Fruit fly (Drosophila melanogaster) whole organism, adult: ENCODE measurements around the gene CG7889.

Experiments used
- CG14711 ChIP-seq: fragments of 200-800 bp; sonication (Bioruptor generic); optimal IDR thresholded peaks from 2 replicates; lab custom pipeline; 2018; ENCODE audit warnings: missing biosample characterization, mild to moderate bottlenecking, missing genetic modification characterization, moderate library complexity
- CG1620 ChIP-seq: fragments of 200-800 bp; sonication (Bioruptor generic); optimal IDR thresholded peaks from 2 replicates; lab custom pipeline; 2016; ENCODE audit warnings: missing biosample characterization, missing genetic modification characterization
- CG33017 ChIP-seq: fragments of 200-800 bp; sonication (Bioruptor generic); optimal IDR thresholded peaks from 2 replicates; lab custom pipeline; 2018; ENCODE audit warnings: missing biosample characterization, mild to moderate bottlenecking, missing genetic modification characterization, moderate library complexity
- CG7045 ChIP-seq: fragments of 200-800 bp; sonication (Bioruptor generic); optimal IDR thresholded peaks from 2 replicates; lab custom pipeline; 2017; ENCODE audit warnings: missing biosample characterization, mild to moderate bottlenecking, missing genetic modification characterization
- CG7101 ChIP-seq: fragments of 200-800 bp; sonication (Bioruptor generic); optimal IDR thresholded peaks from 2 replicates; lab custom pipeline; 2018; ENCODE audit warnings: missing biosample characterization, mild to moderate bottlenecking, missing genetic modification characterization, moderate library complexity
- Hr96 ChIP-seq: fragments of 200-800 bp; sonication (Bioruptor generic); optimal IDR thresholded peaks from 2 replicates; lab custom pipeline; 2016; ENCODE audit warnings: missing biosample characterization, missing genetic modification characterization
- Mnt ChIP-seq: fragments of 200-800 bp; sonication (Bioruptor generic); optimal IDR thresholded peaks from 2 replicates; lab custom pipeline; 2016; ENCODE audit warnings: missing biosample characterization, mild to moderate bottlenecking, missing genetic modification characterization
- bab1 ChIP-seq: fragments of 200-800 bp; sonication (Bioruptor generic); optimal IDR thresholded peaks from 3 replicates; lab custom pipeline; 2019; ENCODE audit warnings: missing biosample characterization, mild to moderate bottlenecking, missing genetic modification characterization, moderate library complexity
- cic ChIP-seq: fragments of 200-800 bp; sonication (Bioruptor generic); optimal IDR thresholded peaks from 2 replicates; lab custom pipeline; 2017; ENCODE audit warnings: missing biosample characterization, mild to moderate bottlenecking, missing genetic modification characterization, moderate library complexity
- cnc ChIP-seq, 2 experiments: fragments of >200 bp; optimal IDR thresholded peaks; 2 replicates each; lab custom pipeline; 2017
- kay ChIP-seq: fragments of 200-800 bp; sonication (Bioruptor generic); peaks from one replicate; lab custom pipeline; 2016; ENCODE audit warnings: missing biosample characterization, missing genetic modification characterization, borderline replicate concordance
- ovo ChIP-seq: fragments of 200-800 bp; sonication (Bioruptor generic); optimal IDR thresholded peaks from 2 replicates; lab custom pipeline; 2016; ENCODE audit warnings: missing biosample characterization, missing genetic modification characterization
- pad ChIP-seq: fragments of 200-800 bp; sonication (Bioruptor generic); optimal IDR thresholded peaks from 3 replicates; lab custom pipeline; 2017; ENCODE audit warnings: missing biosample characterization, missing genetic modification characterization, mild to moderate bottlenecking, moderate library complexity, missing genetic modification reagents
- tj ChIP-seq: fragments of 200-800 bp; sonication (Bioruptor generic); optimal IDR thresholded peaks from 3 replicates; lab custom pipeline; 2017; ENCODE audit warnings: missing biosample characterization, mild to moderate bottlenecking, missing genetic modification characterization, moderate library complexity

DNA sequence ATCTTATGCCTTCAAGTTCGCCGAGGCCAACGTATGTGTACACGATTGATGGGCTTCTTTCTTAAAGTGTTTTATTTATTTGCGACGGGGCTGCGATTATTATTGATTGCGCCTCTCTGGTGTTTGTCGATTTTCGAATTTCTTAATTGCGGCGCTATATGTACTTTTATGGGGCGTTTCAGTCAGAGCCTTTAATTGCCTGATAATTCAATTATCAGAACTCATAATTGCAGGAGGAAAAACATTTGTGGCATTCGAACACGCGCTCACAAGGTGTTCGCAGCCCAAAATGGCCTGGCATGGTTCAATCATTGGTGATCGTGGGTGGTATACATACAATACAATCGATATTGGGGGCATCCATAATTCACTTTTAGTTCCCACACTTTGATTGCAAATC, 42.8 kb downstream of the CG7889 start:
- TF ChIP-seq CG33017 (tag; lab: Kevin White, UChicago) (no peak), kay (no peak), ovo (GFP tag; lab: Kevin White, UChicago) (no peak), pad (GFP tag; lab: Kevin White, UChicago) (no peak), CG1620 (GFP tag; lab: Kevin White, UChicago) (no peak), cnc (optimal IDR thresholded peaks at IDR 0.05; lab: Kevin White, UChicago) (no peak), tj (GFP tag; lab: Kevin White, UChicago) (no peak), CG7045 (GFP tag; lab: Kevin White, UChicago) (no peak), CG7101 (tag; lab: Kevin White, UChicago) (no peak), cic (GFP tag; lab: Kevin White, UChicago) (no peak), bab1 (GFP tag; lab: Kevin White, UChicago) (no peak), Mnt (no peak), Hr96 (GFP tag; lab: Kevin White, UChicago) (no peak), CG14711 (tag; lab: Kevin White, UChicago) (no peak)
